Comparison of ENCODE assay signal across 5 fruit fly cellular contexts in genomic region chr2L:4614140-4614642, dm6.
TF ChIP-seq lines count a peak whose summit lies in the region.

TSS of gene dpy (minus strand) at chr2L:4614300.

- no peak for TF ChIP-seq CTCF in whole organism, embryonic (GFP tag; optimal IDR thresholded peaks at IDR 0.05; lab: Kevin White, UChicago)

TF ChIP-seq in whole organism, adult, 20 proteins besides CTCF, POLR2A, EP300 and RAD21:
- TF ChIP-seq CG14711 (tag; optimal IDR thresholded peaks at IDR 0.05; lab: Kevin White, UChicago) (no peak), pad (GFP tag; optimal IDR thresholded peaks at IDR 0.05; lab: Kevin White, UChicago) (no peak), cic (GFP tag; optimal IDR thresholded peaks at IDR 0.05; lab: Kevin White, UChicago) (no peak), kay (GFP tag; lab: Kevin White, UChicago; ENCODE audit: borderline replicate concordance) (no peak), bab1 (GFP tag; optimal IDR thresholded peaks at IDR 0.05; lab: Kevin White, UChicago) (no peak), Mnt (GFP tag; optimal IDR thresholded peaks at IDR 0.05; lab: Kevin White, UChicago) (peak; percentile 9), Clk (GFP tag; optimal IDR thresholded peaks at IDR 0.05; lab: Kevin White, UChicago) (no peak), Hr96 (GFP tag; optimal IDR thresholded peaks at IDR 0.05; lab: Kevin White, UChicago) (no peak)

TF ChIP-seq in whole organism, embryonic, 481 proteins besides CTCF, POLR2A, EP300 and RAD21 (continues in another document):
- TF ChIP-seq CHES-1-like (GFP tag; optimal IDR thresholded peaks at IDR 0.05; lab: Kevin White, UChicago) (peak; percentile 28), ewg (GFP tag; optimal IDR thresholded peaks at IDR 0.05; lab: Kevin White, UChicago) (no peak), Elba2 (GFP tag; optimal IDR thresholded peaks at IDR 0.05; lab: Kevin White, UChicago) (peak; percentile 92), BtbVII (GFP tag; optimal IDR thresholded peaks at IDR 0.05; lab: Kevin White, UChicago) (peak; percentile 68), sens (GFP tag; lab: Kevin White, UChicago) (peak; percentile 75), gt (GFP tag; IDR thresholded peaks at IDR 0.05; lab: Robert Waterston, UW) (no peak), chinmo (GFP tag; IDR thresholded peaks at IDR 0.05; lab: Robert Waterston, UW; ENCODE audit: partially characterized antibody) (peak; percentile 99), CG30020 (tag; optimal IDR thresholded peaks at IDR 0.05; lab: Kevin White, UChicago) (no peak), Hr51 (GFP tag; optimal IDR thresholded peaks at IDR 0.05; lab: Kevin White, UChicago) (no peak), pb (GFP tag; optimal IDR thresholded peaks at IDR 0.05; lab: Kevin White, UChicago) (no peak), zf30C (GFP tag; optimal IDR thresholded peaks at IDR 0.05; lab: Kevin White, UChicago) (no peak), ara (GFP tag; IDR thresholded peaks at IDR 0.05; lab: Robert Waterston, UW) (0 out of 2 replicates have a peak, but pooled peaks have one; percentile 6), fd3F (GFP tag; optimal IDR thresholded peaks at IDR 0.05; lab: Kevin White, UChicago) (no peak), hkb (optimal IDR thresholded peaks at IDR 0.05; lab: Kevin White, UChicago) (no peak), hkb (GFP tag; IDR thresholded peaks at IDR 0.05; lab: Robert Waterston, UW) (0 out of 2 replicates have a peak, but pooled peaks have one; percentile 7), CG3163 (GFP tag; optimal IDR thresholded peaks at IDR 0.05; lab: Kevin White, UChicago) (no peak), Trl (optimal IDR thresholded peaks at IDR 0.05; lab: Kevin White, UChicago) (peak; percentile 59 to 62), Trl (GFP tag; optimal IDR thresholded peaks at IDR 0.05; lab: Kevin White, UChicago) (no peak), CG34422 (GFP tag; IDR thresholded peaks at IDR 0.05; lab: Robert Waterston, UW) (peak; percentile 66; the same call in 1 of the 3 replicates), cwo (GFP tag; optimal IDR thresholded peaks at IDR 0.05; lab: Kevin White, UChicago) (peak; percentile 98), z (GFP tag; IDR thresholded peaks at IDR 0.05; lab: Robert Waterston, UW) (peak; percentile 82)

TF ChIP-seq in whole organism, prepupa, 60 proteins besides CTCF, POLR2A, EP300 and RAD21 (continues in another document):
- TF ChIP-seq Hr38 (GFP tag; optimal IDR thresholded peaks at IDR 0.05; lab: Kevin White, UChicago) (no peak), CG1621 (tag; optimal IDR thresholded peaks at IDR 0.05; lab: Kevin White, UChicago) (no peak), Sox15 (GFP tag; optimal IDR thresholded peaks at IDR 0.05; lab: Kevin White, UChicago) (no peak), svp (GFP tag; lab: Kevin White, UChicago) (no peak), CG11902 (GFP tag; optimal IDR thresholded peaks at IDR 0.05; lab: Kevin White, UChicago) (no peak), CG6792 (GFP tag; optimal IDR thresholded peaks at IDR 0.05; lab: Kevin White, UChicago) (no peak), Blimp-1 (GFP tag; optimal IDR thresholded peaks at IDR 0.05; lab: Kevin White, UChicago) (peak; percentile 31), Eip93F (GFP tag; optimal IDR thresholded peaks at IDR 0.05; lab: Kevin White, UChicago) (no peak), CG31627 (GFP tag; optimal IDR thresholded peaks at IDR 0.05; lab: Kevin White, UChicago) (no peak), pdm3 (GFP tag; optimal IDR thresholded peaks at IDR 0.05; lab: Kevin White, UChicago) (no peak), CG15336 (GFP tag; IDR thresholded peaks at IDR 0.05; lab: Robert Waterston, UW) (no peak), CG8632 (GFP tag; optimal IDR thresholded peaks at IDR 0.05; lab: Kevin White, UChicago) (no peak), Met (GFP tag; optimal IDR thresholded peaks at IDR 0.05; lab: Kevin White, UChicago) (no peak), CG9139 (GFP tag; optimal IDR thresholded peaks at IDR 0.05; lab: Kevin White, UChicago) (peak; percentile 2), Hr4 (GFP tag; optimal IDR thresholded peaks at IDR 0.05; lab: Kevin White, UChicago) (no peak), Eip78C (GFP tag; lab: Kevin White, UChicago) (peak; percentile 58), CG8319 (GFP tag; optimal IDR thresholded peaks at IDR 0.05; lab: Kevin White, UChicago) (no peak), Gug (GFP tag; IDR thresholded peaks at IDR 0.05; lab: Robert Waterston, UW) (no peak), CG6854 (GFP tag; optimal IDR thresholded peaks at IDR 0.05; lab: Kevin White, UChicago) (no peak), acj6 (GFP tag; optimal IDR thresholded peaks at IDR 0.05; lab: Kevin White, UChicago) (no peak), eg (GFP tag; IDR thresholded peaks at IDR 0.05; lab: Robert Waterston, UW) (0 out of 3 replicates have a peak, but pooled peaks have one; percentile 34), Sox14 (GFP tag; optimal IDR thresholded peaks at IDR 0.05; lab: Kevin White, UChicago) (no peak), CG11294 (GFP tag; IDR thresholded peaks at IDR 0.05; lab: Robert Waterston, UW) (no peak), net (GFP tag; optimal IDR thresholded peaks at IDR 0.05; lab: Kevin White, UChicago) (no peak)

TF ChIP-seq in whole organism, pupa, 21 proteins besides CTCF, POLR2A, EP300 and RAD21:
- TF ChIP-seq Pif1B (GFP tag; optimal IDR thresholded peaks at IDR 0.05; lab: Kevin White, UChicago) (no peak), CG34367 (tag; optimal IDR thresholded peaks at IDR 0.05; lab: Kevin White, UChicago) (no peak), CG12605 (GFP tag; IDR thresholded peaks at IDR 0.05; lab: Robert Waterston, UW) (no peak), CG8301 (tag; optimal IDR thresholded peaks at IDR 0.05; lab: Kevin White, UChicago) (no peak), CG14655 (GFP tag; optimal IDR thresholded peaks at IDR 0.05; lab: Kevin White, UChicago) (no peak), CG4496 (GFP tag; IDR thresholded peaks at IDR 0.05; lab: Robert Waterston, UW) (peak; percentile 46; the same call in 1 of the 3 replicates), gl (tag; optimal IDR thresholded peaks at IDR 0.05; lab: Kevin White, UChicago) (no peak), Snoo (tag; optimal IDR thresholded peaks at IDR 0.05; lab: Kevin White, UChicago) (no peak), D1 (tag; optimal IDR thresholded peaks at IDR 0.05; lab: Kevin White, UChicago) (no peak), CG13204 (GFP tag; optimal IDR thresholded peaks at IDR 0.05; lab: Kevin White, UChicago) (peak; percentile 5), EcR (GFP tag; optimal IDR thresholded peaks at IDR 0.05; lab: Kevin White, UChicago) (peak; percentile 81), CG32121 (GFP tag; IDR thresholded peaks at IDR 0.05; lab: Robert Waterston, UW) (0 out of 2 replicates have a peak, but pooled peaks have one; percentile 9)

TF ChIP-seq in whole organism, wandering third instar larva, 38 proteins besides CTCF, POLR2A, EP300 and RAD21:
- TF ChIP-seq Dfd (GFP tag; optimal IDR thresholded peaks at IDR 0.05; lab: Kevin White, UChicago): no peak
- TF ChIP-seq CG9705 (GFP tag; optimal IDR thresholded peaks at IDR 0.05; lab: Kevin White, UChicago): no peak
- peak; percentile 58 for TF ChIP-seq Dif (GFP tag; optimal IDR thresholded peaks at IDR 0.05; lab: Kevin White, UChicago; ENCODE audit: partially characterized antibody)
- peak; percentile 8 for TF ChIP-seq psq (GFP tag; optimal IDR thresholded peaks at IDR 0.05; lab: Kevin White, UChicago)
- TF ChIP-seq CrebA (GFP tag; optimal IDR thresholded peaks at IDR 0.05; lab: Kevin White, UChicago; ENCODE audit: borderline replicate concordance): peak; percentile 29
- peak; percentile 35 for TF ChIP-seq fru (GFP tag; optimal IDR thresholded peaks at IDR 0.05; lab: Kevin White, UChicago)
- peak; percentile 6 for TF ChIP-seq OdsH (GFP tag; optimal IDR thresholded peaks at IDR 0.05; lab: Kevin White, UChicago)
